Fruit fly (Drosophila melanogaster) whole organism, prepupa: Measurements from ENCODE around the gene CG6974.
A peak's percentile ranks its signal among the peaks of the same experiment; 100 is the strongest.

Experiments used
- Blimp-1 ChIP-seq: fragments of 200-800 bp; sonication (Bioruptor generic); optimal IDR thresholded peaks from 3 replicates; lab custom pipeline; 2017; ENCODE audit warnings: missing biosample characterization, missing genetic modification characterization, mild to moderate bottlenecking, moderate library complexity, missing genetic modification reagents
- CG16779 ChIP-seq: fragments of 200-800 bp; sonication (Bioruptor generic); optimal IDR thresholded peaks from 3 replicates; lab custom pipeline; 2017; ENCODE audit warnings: missing biosample characterization, mild to moderate bottlenecking, missing genetic modification characterization
- CG32006 ChIP-seq: fragments of 200-800 bp; sonication (Bioruptor generic); optimal IDR thresholded peaks from 3 replicates; lab custom pipeline; 2017; ENCODE audit warnings: missing biosample characterization, mild to moderate bottlenecking, missing genetic modification characterization
- CG8319 ChIP-seq: fragments of 200-800 bp; sonication (Bioruptor generic); optimal IDR thresholded peaks from 3 replicates; lab custom pipeline; 2016; ENCODE audit warnings: missing biosample characterization, missing genetic modification characterization
- CG8632 ChIP-seq: fragments of 200-800 bp; sonication (Bioruptor generic); optimal IDR thresholded peaks from 3 replicates; lab custom pipeline; 2016; ENCODE audit warnings: missing biosample characterization, missing genetic modification characterization
- eg ChIP-seq: fragments of 200-800 bp; sonication (Bioruptor generic); IDR thresholded peaks from 3 replicates; pipeline ENCODE4 v1.3.6; 2022; ENCODE audit warnings: missing biosample characterization, missing genetic modification characterization
- fkh ChIP-seq: fragments of 200-800 bp; sonication (Bioruptor generic); optimal IDR thresholded peaks from 3 replicates; lab custom pipeline; 2017; ENCODE audit warnings: missing biosample characterization, mild to moderate bottlenecking, missing genetic modification characterization, moderate library complexity
- spab ChIP-seq: fragments of 200-800 bp; sonication (Bioruptor generic); optimal IDR thresholded peaks from 2 replicates; lab custom pipeline; 2017; ENCODE audit warnings: missing biosample characterization, mild to moderate bottlenecking, missing genetic modification characterization, missing genetic modification reagents

DNA sequence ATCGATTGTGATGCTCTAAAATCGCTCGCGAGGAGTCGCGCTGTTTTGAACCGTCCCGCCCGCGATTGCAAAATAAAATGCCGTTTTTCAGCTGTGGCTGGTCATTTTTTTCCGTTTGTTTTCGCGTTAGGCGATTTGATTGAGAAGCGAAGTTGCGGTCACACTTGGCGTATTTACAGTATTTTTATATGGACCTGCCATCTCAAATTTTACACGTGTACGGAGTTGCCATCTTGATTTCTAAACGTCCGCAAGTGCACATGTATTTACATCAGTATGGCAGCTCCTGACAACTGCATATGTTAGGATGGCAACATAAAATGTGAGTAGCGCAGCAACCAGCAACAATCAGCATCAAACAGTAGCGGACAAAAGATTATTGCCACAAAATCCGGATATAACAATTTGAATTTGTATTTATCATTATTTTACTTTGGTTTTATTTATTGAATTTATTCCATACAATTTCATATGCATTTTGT lies 16.5 kb upstream of the CG6974 start, which contains the start of gene CG6966:
- TF ChIP-seq CG16779 (tag; lab: Kevin White, UChicago), result peak; percentile 72
- peak; percentile 73 for TF ChIP-seq Blimp-1
- TF ChIP-seq CG8632, result peak; percentile 53
- peak; percentile 8 for TF ChIP-seq spab (GFP tag; lab: Kevin White, UChicago)
- no peak for TF ChIP-seq eg
- no peak for TF ChIP-seq CG32006
- peak; percentile 77 for TF ChIP-seq CG8319 (GFP tag; lab: Kevin White, UChicago)
- peak; percentile 68 for TF ChIP-seq fkh (GFP tag; lab: Kevin White, UChicago)
